Fruit fly (Drosophila melanogaster) whole organism, wandering third instar larva: ENCODE data around the gene Shal.

Source experiments
- Abd-B ChIP-seq: fragments of >200 bp; optimal IDR thresholded peaks from 2 replicates; lab custom pipeline; 2017; ENCODE audit warnings: missing biosample characterization, missing genetic modification characterization
- CG32264 ChIP-seq: fragments of 200-800 bp; sonication (Bioruptor generic); optimal IDR thresholded peaks from 2 replicates; lab custom pipeline; 2016; ENCODE audit warnings: missing biosample characterization, missing genetic modification characterization
- CG9705 ChIP-seq: fragments of 200-800 bp; sonication (Bioruptor generic); optimal IDR thresholded peaks from 2 replicates; lab custom pipeline; 2018; ENCODE audit warnings: missing biosample characterization, mild to moderate bottlenecking, missing genetic modification characterization
- CrebA ChIP-seq: fragments of 200-800 bp; sonication (Bioruptor generic); optimal IDR thresholded peaks from 2 replicates; lab custom pipeline; 2016; ENCODE audit warnings: missing biosample characterization, mild to moderate bottlenecking, missing genetic modification characterization, borderline replicate concordance
- Dfd ChIP-seq: fragments of >200 bp; optimal IDR thresholded peaks from 2 replicates; lab custom pipeline; 2017; ENCODE audit warnings: missing biosample characterization, missing genetic modification characterization
- Dif ChIP-seq: fragments of 200-275, 200-300 bp; sonication (Bioruptor generic); optimal IDR thresholded peaks from 2 replicates; lab custom pipeline; 2018; ENCODE audit warnings: missing biosample characterization, missing genetic modification characterization; ENCODE audit not compliant: partially characterized antibody
- GATAd ChIP-seq: sonication (Bioruptor generic); optimal IDR thresholded peaks from 2 replicates; lab custom pipeline; 2016; ENCODE audit warnings: missing biosample characterization, missing genetic modification characterization
- HLH106 ChIP-seq: fragments of 200-800 bp; optimal IDR thresholded peaks from 3 replicates; lab custom pipeline; 2019; ENCODE audit warnings: missing biosample characterization, mild to moderate bottlenecking, missing genetic modification characterization, moderate library complexity
- Hnf4 ChIP-seq: fragments of 200-800 bp; sonication (Bioruptor generic); optimal IDR thresholded peaks from 2 replicates; lab custom pipeline; 2016; ENCODE audit warnings: missing biosample characterization, mild to moderate bottlenecking, missing genetic modification characterization
- Hr78 ChIP-seq: fragments of >200 bp; optimal IDR thresholded peaks from 2 replicates; lab custom pipeline; 2017; ENCODE audit warnings: missing biosample characterization, missing genetic modification characterization
- Hr83 ChIP-seq: fragments of 200-300 bp; sonication (Bioruptor generic); optimal IDR thresholded peaks from 2 replicates; lab custom pipeline; 2016; ENCODE audit warnings: missing biosample characterization, mild to moderate bottlenecking, missing genetic modification characterization, moderate library complexity; ENCODE audit not compliant: poor library complexity, severe bottlenecking
- Jra ChIP-seq: sonication (Bioruptor generic); optimal IDR thresholded peaks from 2 replicates; lab custom pipeline; 2016; ENCODE audit warnings: missing biosample characterization, missing genetic modification characterization
- Mio ChIP-seq: sonication (Bioruptor generic); optimal IDR thresholded peaks from 2 replicates; lab custom pipeline; 2016; ENCODE audit warnings: missing biosample characterization, missing genetic modification characterization
- Myc ChIP-seq: fragments of >200 bp; optimal IDR thresholded peaks from 2 replicates; lab custom pipeline; 2017
- N ChIP-seq: fragments of >200 bp; optimal IDR thresholded peaks from 2 replicates; lab custom pipeline; 2018; ENCODE audit warnings: missing biosample characterization, missing external identifiers, missing genetic modification characterization
- OdsH ChIP-seq: fragments of 200-800 bp; sonication (Bioruptor generic); optimal IDR thresholded peaks from 2 replicates; lab custom pipeline; 2016; ENCODE audit warnings: missing biosample characterization, mild to moderate bottlenecking, missing genetic modification characterization
- Rel ChIP-seq, 2 experiments: fragments of 200-800 bp; sonication (Bioruptor generic) in 1 of 2; optimal IDR thresholded peaks; 2 replicates in 1 of 2; 3 replicates in 1 of 2; lab custom pipeline; 2016 to 2019; ENCODE audit warnings: mild to moderate bottlenecking in 2 of 2, missing biosample characterization in 2 of 2, missing genetic modification characterization in 2 of 2, moderate library complexity in 1 of 2
- Sp1 ChIP-seq: fragments of 200-800 bp; sonication (Bioruptor generic); optimal IDR thresholded peaks from 3 replicates; lab custom pipeline; 2019; ENCODE audit warnings: missing biosample characterization, mild to moderate bottlenecking, missing genetic modification characterization, moderate library complexity
- Vsx2 ChIP-seq: fragments of 200-300, 225-300 bp; sonication (Bioruptor generic); optimal IDR thresholded peaks from 2 replicates; lab custom pipeline; 2018; ENCODE audit warnings: missing biosample characterization, missing genetic modification characterization; ENCODE audit not compliant: partially characterized antibody
- br ChIP-seq: fragments of 200-800 bp; sonication (Bioruptor generic); optimal IDR thresholded peaks from 2 replicates; lab custom pipeline; 2016; ENCODE audit warnings: missing biosample characterization, missing genetic modification characterization
- brk ChIP-seq: fragments of 200-800 bp; sonication (Bioruptor generic); optimal IDR thresholded peaks from 2 replicates; lab custom pipeline; 2016; ENCODE audit warnings: missing biosample characterization, mild to moderate bottlenecking, missing genetic modification characterization
- dl ChIP-seq, 2 experiments: fragments of 175-275, 200-275 bp in 1 of 2; fragments of 200-275 bp in 1 of 2; sonication (Bioruptor generic); optimal IDR thresholded peaks; lab custom pipeline; 2018; ENCODE audit warnings: mild to moderate bottlenecking in 2 of 2, missing biosample characterization in 2 of 2, missing genetic modification characterization in 2 of 2, moderate library complexity in 2 of 2; ENCODE audit not compliant: partially characterized antibody in 2 of 2, insufficient read depth in 1 of 2
- dmrt93B ChIP-seq: fragments of 200-800 bp; sonication (Bioruptor generic); optimal IDR thresholded peaks from 2 replicates; lab custom pipeline; 2018; ENCODE audit warnings: missing biosample characterization, mild to moderate bottlenecking, missing genetic modification characterization
- dsf ChIP-seq: sonication (Bioruptor generic); optimal IDR thresholded peaks from 2 replicates; lab custom pipeline; 2016; ENCODE audit warnings: missing biosample characterization, missing genetic modification characterization, borderline replicate concordance
- ey ChIP-seq: fragments of 200-800 bp; sonication (Bioruptor generic); optimal IDR thresholded peaks from 2 replicates; lab custom pipeline; 2016; ENCODE audit warnings: missing biosample characterization, missing genetic modification characterization
- foxo ChIP-seq, 2 experiments: fragments of 200-800 bp; sonication (Bioruptor generic); optimal IDR thresholded peaks; 2 replicates in 1 of 2; 3 replicates in 1 of 2; lab custom pipeline; 2016 to 2017; ENCODE audit warnings: missing biosample characterization in 2 of 2, missing genetic modification characterization in 2 of 2
- fru ChIP-seq: fragments of 200-800 bp; sonication (Bioruptor generic); optimal IDR thresholded peaks from 3 replicates; lab custom pipeline; 2016; ENCODE audit warnings: missing biosample characterization, mild to moderate bottlenecking, missing genetic modification characterization
- h ChIP-seq: fragments of 200-800 bp; sonication (Bioruptor generic); optimal IDR thresholded peaks from 3 replicates; lab custom pipeline; 2016; ENCODE audit warnings: missing biosample characterization, mild to moderate bottlenecking, missing genetic modification characterization
- jim ChIP-seq: fragments of 175-275, 200-325 bp; sonication (Bioruptor generic); optimal IDR thresholded peaks from 2 replicates; lab custom pipeline; 2016; ENCODE audit warnings: missing biosample characterization, mild to moderate bottlenecking, missing genetic modification characterization
- lola ChIP-seq: fragments of >200 bp; optimal IDR thresholded peaks from 2 replicates; lab custom pipeline; 2017; ENCODE audit warnings: missing biosample characterization, missing genetic modification characterization
- pan ChIP-seq: fragments of >200 bp; optimal IDR thresholded peaks from 2 replicates; lab custom pipeline; 2017
- psq ChIP-seq: fragments of 200-800 bp; sonication (Bioruptor generic); optimal IDR thresholded peaks from 3 replicates; lab custom pipeline; 2017; ENCODE audit warnings: missing biosample characterization, mild to moderate bottlenecking, missing genetic modification characterization, moderate library complexity
- rgr ChIP-seq: fragments of 200-800 bp; sonication (Bioruptor generic); optimal IDR thresholded peaks from 3 replicates; lab custom pipeline; 2016; ENCODE audit warnings: missing biosample characterization, mild to moderate bottlenecking, missing genetic modification characterization
- sage ChIP-seq: fragments of 200-800 bp; sonication (Bioruptor generic); optimal IDR thresholded peaks from 2 replicates; lab custom pipeline; 2016; ENCODE audit warnings: missing biosample characterization, mild to moderate bottlenecking, missing genetic modification characterization
- sv ChIP-seq: fragments of 200-800 bp; sonication (Bioruptor generic); optimal IDR thresholded peaks from 3 replicates; lab custom pipeline; 2016; ENCODE audit warnings: missing biosample characterization, missing genetic modification characterization
- tai ChIP-seq: sonication (Bioruptor generic); optimal IDR thresholded peaks from 2 replicates; lab custom pipeline; 2016; ENCODE audit warnings: missing biosample characterization, missing genetic modification characterization
- usp ChIP-seq: fragments of >200 bp; optimal IDR thresholded peaks from 2 replicates; lab custom pipeline; 2017; ENCODE audit warnings: missing biosample characterization, missing genetic modification characterization
- woc ChIP-seq: sonication (Bioruptor generic); optimal IDR thresholded peaks from 2 replicates; lab custom pipeline; 2016; ENCODE audit warnings: missing biosample characterization, mild to moderate bottlenecking, missing genetic modification characterization

Shal gene

DNA sequence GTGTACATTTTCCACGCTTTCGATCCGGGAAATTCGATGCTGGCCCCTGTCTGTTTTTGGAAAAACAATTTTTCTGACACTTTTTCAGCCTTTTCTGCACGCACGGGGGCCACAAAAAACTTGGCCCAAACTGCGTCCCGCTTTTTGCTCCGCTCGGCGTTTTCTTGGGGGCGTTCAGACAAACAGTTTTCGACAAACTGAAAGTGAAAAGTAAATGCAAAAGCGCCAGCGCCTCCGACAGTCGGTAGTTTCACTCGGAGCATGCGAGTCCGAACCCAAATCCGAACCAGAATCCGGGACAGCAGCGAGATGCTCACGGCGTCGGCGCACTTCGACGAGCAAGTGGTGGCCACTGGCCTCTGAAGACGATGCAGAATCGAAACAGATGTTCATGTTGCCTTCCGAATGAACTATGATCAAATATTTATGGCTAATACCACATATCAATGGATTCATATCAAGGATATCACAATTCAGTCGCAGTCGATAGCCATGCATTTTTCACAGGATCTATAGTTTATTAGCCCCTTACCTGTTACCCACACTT is at the start of gene Shal:
Gene Shal (minus strand): TSS at position 200 of the 547 bp plus-strand sequence.
- TF ChIP-seq fru (GFP tag; lab: Kevin White, UChicago) (no peak), Abd-B (no peak), dl (GFP tag; optimal IDR thresholded peaks at IDR 0.05; lab: Kevin White, UChicago; ENCODE audit: insufficient read depth in 1 of 2, partially characterized antibody in 2 of 2) (no peak), Sp1 (GFP tag; lab: Kevin White, UChicago) (no peak), N (GFP tag; lab: Kevin White, UChicago) (no peak)

DNA sequence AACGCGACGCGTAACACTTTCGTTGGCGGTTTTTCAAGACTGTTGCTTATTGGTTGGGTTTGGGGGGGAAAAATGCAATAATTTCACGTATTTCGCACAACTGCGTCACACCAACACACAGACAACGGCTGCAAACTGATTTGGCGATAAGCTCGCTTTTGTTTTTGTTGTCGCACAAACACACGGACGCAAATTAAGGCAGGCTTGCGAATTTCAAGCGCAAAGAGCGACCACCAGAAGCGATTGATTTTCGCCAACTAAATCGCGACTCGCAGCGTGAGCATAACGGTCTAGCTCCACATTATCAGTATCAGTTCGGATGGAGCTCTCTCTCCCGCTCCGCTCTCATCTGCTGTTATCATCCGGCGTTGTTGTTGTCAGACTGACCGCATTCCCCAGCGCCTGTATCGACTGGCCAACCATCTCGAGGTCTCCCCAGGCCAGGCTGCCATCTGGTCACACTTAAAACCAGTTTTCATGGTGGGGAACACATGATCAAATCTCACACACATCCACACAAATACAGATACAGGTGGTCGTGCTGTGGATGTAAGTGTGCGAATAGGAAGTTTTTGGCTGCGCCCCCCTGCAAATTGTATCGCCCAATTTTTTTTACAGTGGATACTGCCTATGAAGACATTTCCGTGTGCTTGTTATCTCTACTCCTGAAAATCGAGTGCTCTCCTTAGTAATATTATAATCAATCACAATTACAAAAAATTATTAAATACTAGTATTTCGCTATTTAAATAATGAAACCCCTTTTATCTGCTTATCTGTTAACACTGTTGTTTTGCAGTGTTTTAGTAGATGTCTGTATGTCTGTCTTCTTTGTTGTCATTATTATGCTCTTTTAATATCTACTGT is 48.6 kb upstream of the Shal start:
- TF ChIP-seq tai (GFP tag; lab: Kevin White, UChicago) (no peak), Hr83 (GFP tag; lab: Kevin White, UChicago) (peak; percentile 4), N (GFP tag; lab: Kevin White, UChicago) (peak; percentile 3), foxo (GFP tag; optimal IDR thresholded peaks at IDR 0.05; lab: Kevin White, UChicago) (peak in 1 of 2 experiments; percentile 61), HLH106 (tag; lab: Kevin White, UChicago) (peak; percentile 71), Hr78 (GFP tag; lab: Kevin White, UChicago) (no peak), woc (GFP tag; lab: Kevin White, UChicago) (peak; percentile 50), Hnf4 (peak; percentile 46), Myc (lab: Kevin White, UChicago) (no peak), GATAd (GFP tag; lab: Kevin White, UChicago) (peak; percentile 68), dl (GFP tag; optimal IDR thresholded peaks at IDR 0.05; lab: Kevin White, UChicago; ENCODE audit: insufficient read depth in 1 of 2, partially characterized antibody in 2 of 2) (peak; percentile 88 to 91), Vsx2 (GFP tag; lab: Kevin White, UChicago) (peak; percentile 67), CG32264 (GFP tag; lab: Kevin White, UChicago) (no peak), jim (GFP tag; lab: Kevin White, UChicago) (no peak), Rel (GFP tag; optimal IDR thresholded peaks at IDR 0.05; lab: Kevin White, UChicago) (no peak), Rel (tag; optimal IDR thresholded peaks at IDR 0.05; lab: Kevin White, UChicago) (peak; percentile 96), lola (GFP tag; lab: Kevin White, UChicago) (no peak), sv (peak; percentile 70), h (GFP tag; lab: Kevin White, UChicago) (peak; percentile 83), dmrt93B (GFP tag; lab: Kevin White, UChicago) (peak; percentile 52), Dfd (GFP tag; lab: Kevin White, UChicago) (no peak), Abd-B (no peak), Jra (no peak), Sp1 (GFP tag; lab: Kevin White, UChicago) (peak; percentile 52), OdsH (GFP tag; lab: Kevin White, UChicago) (peak; percentile 65), br (GFP tag; lab: Kevin White, UChicago) (peak; percentile 44), sage (peak; percentile 54), usp (no peak), ey (GFP tag; lab: Kevin White, UChicago) (peak; percentile 72), rgr (GFP tag; lab: Kevin White, UChicago) (peak; percentile 73), fru (GFP tag; lab: Kevin White, UChicago) (peak; percentile 59), Mio (GFP tag; lab: Kevin White, UChicago) (no peak), dsf (GFP tag; lab: Kevin White, UChicago) (no peak), CG9705 (GFP tag; lab: Kevin White, UChicago) (no peak), Dif (peak; percentile 89), CrebA (GFP tag; lab: Kevin White, UChicago) (peak; percentile 51), brk (GFP tag; lab: Kevin White, UChicago) (peak; percentile 48), pan (lab: Kevin White, UChicago) (no peak), psq (GFP tag; lab: Kevin White, UChicago) (peak; percentile 60)
